Worm (Caenorhabditis elegans) whole organism, young adult: Measurements from ENCODE around the gene set-4.

ENCODE experiments used
- B0019.2 ChIP-seq: fragments of 200-800 bp; sonication (Bioruptor generic); conservative IDR thresholded peaks from 2 replicates; pipeline ENCODE4 v1.3.6; 2022; ENCODE audit warnings: missing genetic modification reagents, missing genetic modification characterization, missing compliant biosample characterization
- B0035.1 ChIP-seq: sonication (generic microtip); optimal IDR thresholded peaks from 2 replicates; lab custom pipeline; 2016; ENCODE audit warnings: missing genetic modification characterization, mild to moderate bottlenecking, missing compliant biosample characterization, missing genotype, missing genetic modification reagents
- B0261.1 ChIP-seq: sonication (generic microtip); optimal IDR thresholded peaks from 2 replicates; lab custom pipeline; 2016; ENCODE audit warnings: mild to moderate bottlenecking, missing genetic modification characterization, moderate library complexity, missing compliant biosample characterization
- F22D6.2 ChIP-seq: sonication (generic microtip); optimal IDR thresholded peaks from 2 replicates; lab custom pipeline; 2016; ENCODE audit warnings: mild to moderate bottlenecking, missing genetic modification characterization, missing compliant biosample characterization
- F23B12.7 ChIP-seq: sonication (generic microtip); optimal IDR thresholded peaks from 2 replicates; lab custom pipeline; 2017; ENCODE audit warnings: missing genetic modification characterization, mild to moderate bottlenecking, missing compliant biosample characterization, antibody characterized with exemption, moderate library complexity; ENCODE audit not compliant: insufficient read depth
- F57C9.4 ChIP-seq: sonication (generic microtip); optimal IDR thresholded peaks from 2 replicates; lab custom pipeline; 2017; ENCODE audit warnings: mild to moderate bottlenecking, missing genetic modification characterization, missing compliant biosample characterization
- K12H6.12 ChIP-seq: fragments of 200-800 bp; sonication (Bioruptor generic); optimal IDR thresholded peaks from 2 replicates; lab custom pipeline; 2018; ENCODE audit warnings: mild to moderate bottlenecking, missing genetic modification characterization, missing compliant biosample characterization
- Y53F4B.3 ChIP-seq: fragments of 200-800 bp; sonication (Bioruptor generic); IDR thresholded peaks from 2 replicates; pipeline ENCODE4 v1.3.6; 2022; ENCODE audit warnings: missing genetic modification reagents, missing genetic modification characterization, missing compliant biosample characterization
- Y53G8AR.9 ChIP-seq: fragments of 200-800 bp; sonication (Bioruptor generic); conservative IDR thresholded peaks from 2 replicates; pipeline ENCODE4 v1.3.6; 2022; ENCODE audit warnings: missing genetic modification reagents, missing genetic modification characterization, missing compliant biosample characterization
- Y95B8A.8 ChIP-seq: fragments of 200-800 bp; sonication (Bioruptor generic); IDR thresholded peaks from 2 replicates; pipeline ENCODE4 v1.3.6; 2022; ENCODE audit warnings: missing genetic modification reagents, missing genetic modification characterization, missing compliant biosample characterization
- akir-1 ChIP-seq: fragments of 200-800 bp; sonication (Bioruptor generic); optimal IDR thresholded peaks from 2 replicates; lab custom pipeline; 2018; ENCODE audit warnings: mild to moderate bottlenecking, missing genetic modification characterization, moderate library complexity, missing compliant biosample characterization
- aptf-3 ChIP-seq: fragments of 200-800 bp; sonication (Bioruptor generic); IDR thresholded peaks from 2 replicates; pipeline ENCODE4 v1.3.6; 2022; ENCODE audit warnings: missing genetic modification characterization, missing compliant biosample characterization
- atf-7 ChIP-seq: sonication (generic microtip); optimal IDR thresholded peaks from 2 replicates; lab custom pipeline; 2017; ENCODE audit warnings: mild to moderate bottlenecking, missing genetic modification characterization, missing compliant biosample characterization
- attf-6 ChIP-seq: fragments of 200-800 bp; sonication (Bioruptor generic); IDR thresholded peaks from 2 replicates; pipeline ENCODE4 v1.3.6; 2022; ENCODE audit warnings: missing genetic modification reagents, missing genetic modification characterization, missing compliant biosample characterization
- cebp-1 ChIP-seq, 2 experiments: fragments of 200-800 bp in 1 of 2; sonication (Bioruptor generic) in 1 of 2; sonication (generic microtip) in 1 of 2; IDR thresholded peaks in 1 of 2; optimal IDR thresholded peaks in 1 of 2; 2 replicates each; pipeline versions ENCODE4 v1.3.6 to Lab custom; 2017 to 2022; ENCODE audit warnings: missing compliant biosample characterization in 2 of 2, missing genetic modification characterization in 2 of 2, mild to moderate bottlenecking in 1 of 2, missing genetic modification reagents in 1 of 2, moderate library complexity in 1 of 2
- cebp-2 ChIP-seq: fragments of 200-800 bp; sonication (Bioruptor generic); IDR thresholded peaks from 2 replicates; pipeline ENCODE4 v1.3.6; 2022; ENCODE audit warnings: missing genetic modification characterization, missing compliant biosample characterization
- ceh-100 ChIP-seq: fragments of 200-800 bp; sonication (Bioruptor generic); IDR thresholded peaks from 2 replicates; pipeline ENCODE4 v1.3.6; 2022; ENCODE audit warnings: missing genetic modification reagents, missing genetic modification characterization, missing compliant biosample characterization
- ceh-40 ChIP-seq: fragments of 200-800 bp; sonication (Bioruptor generic); IDR thresholded peaks from 2 replicates; pipeline ENCODE4 v1.3.6; 2022; ENCODE audit warnings: missing genetic modification characterization, missing compliant biosample characterization
- ceh-58 ChIP-seq: fragments of 200-800 bp; sonication (Bioruptor generic); IDR thresholded peaks from 2 replicates; pipeline ENCODE4 v1.3.6; 2022; ENCODE audit warnings: missing genetic modification characterization, missing compliant biosample characterization
- dox-1 ChIP-seq: fragments of 200-800 bp; sonication (Bioruptor generic); IDR thresholded peaks from 2 replicates; pipeline ENCODE4 v1.3.6; 2022; ENCODE audit warnings: missing genetic modification reagents, missing genetic modification characterization, missing compliant biosample characterization
- dpff-1 ChIP-seq: sonication (generic microtip); optimal IDR thresholded peaks from 2 replicates; lab custom pipeline; 2017; ENCODE audit warnings: mild to moderate bottlenecking, missing genetic modification characterization, missing compliant biosample characterization
- efl-1 ChIP-seq: fragments of 150-350 bp; optimal IDR thresholded peaks from 2 replicates; lab custom pipeline; 2014; ENCODE audit warnings: missing biosample characterization, missing genetic modification reagents, missing genetic modification characterization
- gei-17 ChIP-seq: fragments of 200-800 bp; sonication (Bioruptor generic); optimal IDR thresholded peaks from 2 replicates; lab custom pipeline; 2018; ENCODE audit warnings: mild to moderate bottlenecking, missing genetic modification characterization, missing compliant biosample characterization
- hrde-1 ChIP-seq: sonication (generic microtip); optimal IDR thresholded peaks from 2 replicates; lab custom pipeline; 2016; ENCODE audit warnings: missing genetic modification characterization, mild to moderate bottlenecking, missing compliant biosample characterization, moderate library complexity, missing genotype, missing genetic modification reagents, borderline replicate concordance
- lag-1 ChIP-seq: fragments of 200-800 bp; sonication (Bioruptor generic); IDR thresholded peaks from 2 replicates; pipeline ENCODE4 v1.3.6; 2022; ENCODE audit warnings: missing genetic modification reagents, missing genetic modification characterization, missing compliant biosample characterization
- let-607 ChIP-seq, 2 experiments: fragments of 200-800 bp in 1 of 2; sonication (Bioruptor generic) in 1 of 2; sonication (generic microtip) in 1 of 2; optimal IDR thresholded peaks; 2 replicates each; lab custom pipeline; 2016 to 2018; ENCODE audit warnings: mild to moderate bottlenecking in 2 of 2, missing compliant biosample characterization in 2 of 2, missing genetic modification characterization in 2 of 2, moderate library complexity in 2 of 2, missing genotype in 1 of 2
- lin-26 ChIP-seq: fragments of 200-800 bp; sonication (Bioruptor generic); IDR thresholded peaks from 2 replicates; pipeline ENCODE4 v1.3.6; 2022; ENCODE audit warnings: missing genetic modification reagents, missing genetic modification characterization, missing compliant biosample characterization
- lin-35 ChIP-seq, 3 experiments: fragments of 150-350 bp in 2 of 3; sonication (generic microtip) in 1 of 3; optimal IDR thresholded peaks; 2 replicates each; lab custom pipeline; 2014 to 2018; ENCODE audit warnings: missing biosample characterization in 3 of 3, missing genetic modification characterization in 3 of 3, missing genetic modification reagents in 3 of 3
- madf-8 ChIP-seq: fragments of 200-800 bp; sonication (Bioruptor generic); conservative IDR thresholded peaks from 2 replicates; pipeline ENCODE4 v1.3.6; 2022; ENCODE audit warnings: missing genetic modification reagents, missing genetic modification characterization, missing compliant biosample characterization
- mel-28 ChIP-seq: sonication (generic microtip); optimal IDR thresholded peaks from 2 replicates; lab custom pipeline; 2016; ENCODE audit warnings: borderline replicate concordance, mild to moderate bottlenecking, missing genetic modification characterization, missing compliant biosample characterization
- mxl-1 ChIP-seq: sonication (generic microtip); optimal IDR thresholded peaks from 2 replicates; lab custom pipeline; 2016; ENCODE audit warnings: missing genetic modification characterization, missing compliant biosample characterization
- nhr-80 ChIP-seq: sonication (generic microtip); optimal IDR thresholded peaks from 2 replicates; lab custom pipeline; 2016; ENCODE audit warnings: missing genetic modification characterization, missing compliant biosample characterization
- nhr-90 ChIP-seq: sonication (generic microtip); optimal IDR thresholded peaks from 2 replicates; lab custom pipeline; 2016; ENCODE audit warnings: missing genotype, mild to moderate bottlenecking, missing genetic modification characterization, missing compliant biosample characterization
- pbrm-1 ChIP-seq: fragments of 200-800 bp; sonication (Bioruptor generic); IDR thresholded peaks from 2 replicates; pipeline ENCODE4 v1.3.6; 2022; ENCODE audit warnings: missing genetic modification reagents, missing genetic modification characterization, missing compliant biosample characterization
- pha-4 ChIP-seq: fragments of 150-350 bp; sonication (generic microtip); optimal IDR thresholded peaks from 2 replicates; lab custom pipeline; 2014; ENCODE audit warnings: missing biosample characterization, missing genetic modification reagents, missing genetic modification characterization
- tlf-1 ChIP-seq: fragments of 200-800 bp; sonication (Bioruptor generic); optimal IDR thresholded peaks from 2 replicates; lab custom pipeline; 2018; ENCODE audit warnings: mild to moderate bottlenecking, missing genetic modification characterization, missing compliant biosample characterization
- unc-62 ChIP-seq: fragments of 150-350 bp; optimal IDR thresholded peaks from 2 replicates; lab custom pipeline; 2014; ENCODE audit warnings: missing biosample characterization, missing genetic modification reagents, missing genetic modification characterization
- zim-3 ChIP-seq: sonication (generic microtip); optimal IDR thresholded peaks from 2 replicates; lab custom pipeline; 2017; ENCODE audit warnings: mild to moderate bottlenecking, missing genetic modification characterization, moderate library complexity, missing compliant biosample characterization
- ztf-26 ChIP-seq: sonication (generic microtip); optimal IDR thresholded peaks from 2 replicates; lab custom pipeline; 2017; ENCODE audit warnings: missing genetic modification characterization, missing compliant biosample characterization

The set-4 gene

ce11 chrII:6339948-6340347 is 8.8 kb upstream of the set-4 start, which contains the start of gene C32D5.7:
C32D5.7 (minus strand) TSS chrII:6340048.
- TF ChIP-seq B0035.1 = no peak
- no peak for TF ChIP-seq aptf-3 (GFP tag; lab: Robert Waterston, UW)
- TF ChIP-seq F57C9.4 (tag; lab: Kevin White, UChicago) = no peak
- no peak for TF ChIP-seq nhr-80 (tag; lab: Kevin White, UChicago)
- TF ChIP-seq akir-1 = no peak
- no peak for TF ChIP-seq gei-17 (GFP tag; lab: Kevin White, UChicago)
- TF ChIP-seq cebp-1 (GFP tag; IDR thresholded peaks at IDR 0.05; lab: Robert Waterston, UW) = no peak
- no peak for TF ChIP-seq cebp-1 (tag; optimal IDR thresholded peaks at IDR 0.05; lab: Kevin White, UChicago)
- no peak for TF ChIP-seq dox-1
- TF ChIP-seq ceh-100 (GFP tag; lab: Robert Waterston, UW) = no peak

ce11 chrII:6339511-6339910 is 8.4 kb upstream of the set-4 start:
- TF ChIP-seq B0019.2 (GFP tag; lab: Robert Waterston, UW) (no peak), Y53G8AR.9 (GFP tag; lab: Robert Waterston, UW) (no peak), hrde-1 (tag; lab: Kevin White, UChicago) (no peak), F22D6.2 (tag; lab: Kevin White, UChicago) (no peak), pbrm-1 (no peak), F57C9.4 (tag; lab: Kevin White, UChicago) (no peak), attf-6 (GFP tag; lab: Robert Waterston, UW) (no peak), efl-1 (GFP tag; lab: Kevin White, UChicago) (no peak), nhr-90 (tag; lab: Kevin White, UChicago) (no peak), lag-1 (GFP tag; lab: Robert Waterston, UW) (no peak), Y95B8A.8 (GFP tag; lab: Robert Waterston, UW) (no peak), mxl-1 (tag; lab: Kevin White, UChicago) (no peak)

ce11 chrII:6335358-6335757 is 4.2 kb upstream of the set-4 start, which contains the start of gene C32D5.14:
C32D5.14 (plus strand) TSS chrII:6335488.
- no peak for TF ChIP-seq tlf-1
- no peak for TF ChIP-seq lag-1 (GFP tag; lab: Robert Waterston, UW)
- TF ChIP-seq mel-28 (tag; lab: Kevin White, UChicago) = no peak
- TF ChIP-seq K12H6.12 = no peak
- no peak for TF ChIP-seq F23B12.7
- TF ChIP-seq cebp-2 = no peak
- no peak for TF ChIP-seq lin-35 (GFP tag; optimal IDR thresholded peaks at IDR 0.05; lab: Kevin White, UChicago)
- peak; percentile 48 to 77 for TF ChIP-seq let-607 (tag; optimal IDR thresholded peaks at IDR 0.05; lab: Kevin White, UChicago)
- no peak for TF ChIP-seq zim-3 (tag; lab: Kevin White, UChicago)
- TF ChIP-seq atf-7 = peak; percentile 22
- no peak for TF ChIP-seq lin-26
- TF ChIP-seq ztf-26 (tag; lab: Kevin White, UChicago) = no peak
- no peak for TF ChIP-seq ceh-58
- TF ChIP-seq Y53F4B.3 (GFP tag; lab: Robert Waterston, UW) = no peak
- TF ChIP-seq Y53G8AR.9 (GFP tag; lab: Robert Waterston, UW) = no peak
- no peak for TF ChIP-seq unc-62 (GFP tag; lab: Kevin White, UChicago)
- peak; percentile 61 for TF ChIP-seq nhr-80 (tag; lab: Kevin White, UChicago)
- TF ChIP-seq dpff-1 = no peak
- TF ChIP-seq attf-6 (GFP tag; lab: Robert Waterston, UW) = no peak
- TF ChIP-seq pha-4 (tag; lab: Kevin White, UChicago) = no peak
- no peak for TF ChIP-seq ceh-40
- TF ChIP-seq B0261.1 (tag; lab: Kevin White, UChicago) = no peak
- no peak for TF ChIP-seq madf-8 (GFP tag; lab: Robert Waterston, UW)
